Fruit fly (Drosophila melanogaster): ENCODE measurements around the gene mio.

mio gene

DNA sequence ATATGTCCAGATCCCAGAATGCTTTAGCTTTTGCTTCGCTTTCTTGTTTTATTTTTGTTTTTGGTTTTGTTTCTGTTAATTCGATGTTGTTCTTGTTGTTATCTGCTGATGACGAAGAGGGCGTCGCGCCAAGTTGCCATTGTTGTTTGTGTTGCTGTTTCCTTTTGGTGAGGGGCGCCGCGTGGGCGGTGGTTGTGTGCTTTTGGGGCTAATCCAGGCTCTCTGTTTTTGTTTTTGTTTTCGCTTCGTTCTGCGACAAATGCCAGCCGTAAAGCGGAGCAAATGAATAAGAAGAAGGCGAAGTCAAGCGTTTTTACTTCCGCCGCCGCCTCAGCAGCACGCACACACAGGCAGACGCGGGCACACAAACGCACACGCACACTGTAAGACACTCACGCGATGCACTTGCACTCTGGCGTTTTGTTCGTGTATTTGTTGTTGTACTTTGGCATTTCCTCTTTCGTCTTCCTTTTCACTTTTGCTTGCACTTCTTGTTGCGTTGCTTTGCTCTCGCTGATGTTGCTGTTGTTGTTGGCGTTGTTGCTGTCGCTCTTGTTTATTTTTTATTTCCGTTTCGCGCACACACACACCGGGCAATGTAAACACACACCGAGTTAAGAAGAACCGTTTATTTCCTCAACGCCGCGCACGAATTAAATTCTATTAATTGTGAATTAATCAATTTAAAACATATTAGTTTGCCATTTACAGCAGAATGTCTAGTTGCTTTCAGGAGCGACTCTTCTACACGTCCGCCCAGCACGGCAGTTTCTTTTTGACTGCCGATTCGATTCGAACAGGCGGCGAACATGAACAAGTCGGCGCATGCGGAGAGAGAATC lies 38.9 kb upstream of the mio start, which contains the start of gene aop:
TSS of gene aop (minus strand) at position 786 of the 841 bp plus-strand sequence.
- TF ChIP-seq ttk (optimal IDR thresholded peaks at IDR 0.05), result no peak
- TF ChIP-seq psq (optimal IDR thresholded peaks at IDR 0.05), result no peak
- TF ChIP-seq h (optimal IDR thresholded peaks at IDR 0.05), result no peak
- no peak for TF ChIP-seq Sin3A (optimal IDR thresholded peaks at IDR 0.05)
- TF ChIP-seq insv (optimal IDR thresholded peaks at IDR 0.05), result no peak
- TF ChIP-seq Myc (optimal IDR thresholded peaks at IDR 0.05), result no peak

DNA sequence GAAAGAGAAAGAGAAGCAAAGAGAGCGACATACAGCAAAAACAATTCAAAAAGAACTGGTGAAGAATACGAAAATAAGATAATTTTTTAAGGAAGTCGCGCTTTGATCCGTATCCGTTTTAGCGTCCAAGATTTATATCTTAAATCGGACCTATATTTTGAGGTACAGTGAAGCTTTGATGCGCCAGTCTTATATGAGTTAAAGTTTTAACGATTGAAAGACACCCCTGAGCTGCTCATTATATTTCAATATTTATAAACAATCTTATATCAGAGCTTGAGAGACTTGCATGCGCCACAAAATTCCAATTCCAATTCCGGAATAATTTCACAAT lies 38.3 kb upstream of the mio start:
- no peak for TF ChIP-seq Sin3A (optimal IDR thresholded peaks at IDR 0.05)
- no peak for TF ChIP-seq insv (optimal IDR thresholded peaks at IDR 0.05)
- TF ChIP-seq h (optimal IDR thresholded peaks at IDR 0.05), result no peak
- no peak for TF ChIP-seq psq (optimal IDR thresholded peaks at IDR 0.05)
- no peak for TF ChIP-seq ttk (optimal IDR thresholded peaks at IDR 0.05)

DNA sequence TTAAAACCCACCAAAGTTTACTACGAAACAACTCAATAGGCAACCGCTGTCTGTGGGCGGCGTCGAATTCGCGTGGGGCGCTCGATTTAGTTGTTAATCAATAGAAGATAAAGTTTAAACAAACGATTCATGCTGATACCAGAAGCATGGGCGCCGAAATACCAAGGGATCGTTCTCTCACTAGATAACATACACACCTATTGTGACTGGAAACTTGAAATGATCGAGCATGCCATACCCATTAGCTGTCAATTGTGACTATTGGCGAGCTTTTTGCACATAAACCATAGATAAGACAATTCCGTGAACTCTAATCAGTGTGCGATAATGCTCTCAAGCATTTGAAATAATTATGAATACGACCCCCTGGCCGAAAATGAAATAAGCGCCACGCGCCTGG lies 37.7 kb upstream of the mio start:
- no peak for TF ChIP-seq insv (optimal IDR thresholded peaks at IDR 0.05)
- no peak for TF ChIP-seq h (optimal IDR thresholded peaks at IDR 0.05)
- TF ChIP-seq psq (optimal IDR thresholded peaks at IDR 0.05), result no peak
- no peak for TF ChIP-seq ttk (optimal IDR thresholded peaks at IDR 0.05)
- no peak for TF ChIP-seq Myc (optimal IDR thresholded peaks at IDR 0.05)
- no peak for TF ChIP-seq Sin3A (optimal IDR thresholded peaks at IDR 0.05)

DNA sequence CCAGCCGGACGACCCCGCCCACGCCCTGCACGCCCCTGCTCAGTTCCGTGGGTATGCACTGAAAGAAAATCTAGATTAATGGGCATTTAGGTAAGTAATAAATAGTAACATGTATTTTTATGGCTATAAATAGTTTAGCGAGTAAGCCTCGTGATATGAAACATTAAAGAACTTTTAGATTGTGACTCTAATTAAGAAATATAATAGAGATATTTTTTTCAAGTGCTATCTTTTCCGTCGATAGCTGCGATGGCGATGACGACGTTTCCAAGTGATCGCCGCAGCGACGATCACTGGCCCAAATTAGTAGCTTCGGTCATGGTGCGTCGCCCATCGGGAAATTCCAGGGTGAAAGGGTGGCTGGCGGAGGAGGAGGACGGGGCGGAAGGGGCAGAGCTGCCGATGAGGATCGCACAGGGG lies 37.0 kb upstream of the mio start:
- no peak for TF ChIP-seq Sin3A (optimal IDR thresholded peaks at IDR 0.05)
- no peak for TF ChIP-seq psq (optimal IDR thresholded peaks at IDR 0.05)
- no peak for TF ChIP-seq insv (optimal IDR thresholded peaks at IDR 0.05)
- TF ChIP-seq ttk (optimal IDR thresholded peaks at IDR 0.05), result no peak
- TF ChIP-seq h (optimal IDR thresholded peaks at IDR 0.05), result no peak
- TF ChIP-seq Myc (optimal IDR thresholded peaks at IDR 0.05), result no peak

DNA sequence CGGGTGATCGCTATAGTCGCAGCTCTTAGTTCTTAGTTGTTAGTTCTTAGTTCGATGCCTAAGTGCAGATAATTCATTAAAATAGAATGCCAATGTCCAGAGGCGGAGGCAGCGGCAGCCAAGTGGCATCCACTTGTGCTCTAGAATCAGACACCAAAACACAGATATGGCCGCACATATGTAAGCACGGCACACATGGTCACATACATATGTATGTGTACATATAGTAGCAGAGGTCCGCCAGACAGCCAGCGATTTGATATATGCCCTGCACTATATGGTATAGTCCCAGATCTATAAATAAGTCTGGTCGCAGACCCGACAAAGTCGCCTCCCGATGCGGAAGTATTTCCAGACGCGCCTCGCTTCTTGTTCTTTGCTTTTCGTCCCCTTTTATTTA lies 36.4 kb upstream of the mio start:
- TF ChIP-seq Sin3A (optimal IDR thresholded peaks at IDR 0.05) (no peak), ttk (optimal IDR thresholded peaks at IDR 0.05) (no peak), insv (optimal IDR thresholded peaks at IDR 0.05) (no peak), Myc (optimal IDR thresholded peaks at IDR 0.05) (no peak), h (optimal IDR thresholded peaks at IDR 0.05) (no peak), psq (optimal IDR thresholded peaks at IDR 0.05) (no peak)

DNA sequence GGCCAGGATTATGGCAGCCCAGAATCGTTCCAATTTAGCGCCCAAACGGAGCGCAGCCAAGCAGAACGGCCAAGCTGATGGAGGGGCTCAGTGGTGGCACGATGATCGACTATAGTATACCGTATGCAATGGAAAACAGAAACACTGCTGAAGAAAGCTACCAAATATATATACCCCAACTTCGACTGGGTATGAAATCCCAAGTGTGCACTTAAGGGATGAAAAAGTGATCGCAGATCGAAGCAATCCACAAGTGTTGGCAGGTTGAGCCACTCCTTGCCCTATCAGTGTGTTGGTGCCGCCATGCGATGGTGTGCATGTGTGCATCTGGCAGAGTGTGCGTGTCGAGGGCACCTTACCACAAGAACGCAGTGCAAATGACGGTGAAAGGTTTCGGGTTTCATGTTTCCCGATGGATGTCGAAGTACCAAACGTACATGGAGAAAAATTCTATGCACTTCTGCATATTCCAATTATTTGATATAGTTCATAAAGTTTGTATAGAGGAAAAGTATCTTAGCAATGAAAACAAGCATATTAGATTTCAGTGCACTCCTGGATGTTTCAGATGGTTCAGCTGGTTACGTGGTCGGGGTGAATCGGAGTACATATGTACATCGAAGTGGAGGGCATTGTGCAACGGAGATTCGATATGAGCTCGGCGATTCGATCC lies 35.0 kb upstream of the mio start:
- TF ChIP-seq h (optimal IDR thresholded peaks at IDR 0.05), result no peak
- no peak for TF ChIP-seq ttk (optimal IDR thresholded peaks at IDR 0.05)
- no peak for TF ChIP-seq Myc (optimal IDR thresholded peaks at IDR 0.05)
- TF ChIP-seq insv (optimal IDR thresholded peaks at IDR 0.05), result no peak
- TF ChIP-seq psq (optimal IDR thresholded peaks at IDR 0.05), result no peak
- no peak for TF ChIP-seq Sin3A (optimal IDR thresholded peaks at IDR 0.05)

DNA sequence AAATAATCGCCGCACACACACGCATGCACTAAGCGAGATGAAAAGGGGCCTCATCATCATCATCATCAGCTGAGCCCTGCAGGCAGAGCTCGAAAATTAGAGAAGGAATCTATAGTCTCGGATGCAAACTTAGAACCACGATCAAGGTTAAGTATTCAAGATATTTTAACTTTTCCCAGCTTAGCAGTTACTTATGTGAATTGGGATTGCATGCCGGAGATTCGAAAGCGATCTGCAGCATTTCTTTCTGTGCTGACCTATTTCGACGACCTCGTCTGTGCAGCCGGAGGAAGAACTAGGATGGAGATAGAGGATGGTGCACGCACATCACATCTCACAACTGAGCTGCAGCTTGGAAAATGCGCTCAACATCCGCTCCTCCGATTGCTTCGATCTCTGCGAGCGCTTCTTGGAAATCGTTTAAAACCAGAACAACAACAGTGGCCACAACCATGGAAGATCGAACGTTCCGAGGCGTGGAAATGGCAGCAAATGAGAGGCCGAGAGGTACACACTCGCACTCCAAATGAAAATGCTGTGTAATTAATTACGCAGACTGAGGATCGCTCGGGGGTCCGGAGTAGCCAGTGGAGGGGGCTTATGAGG lies 34.3 kb upstream of the mio start:
- TF ChIP-seq Myc (optimal IDR thresholded peaks at IDR 0.05), result no peak
- TF ChIP-seq insv (optimal IDR thresholded peaks at IDR 0.05), result no peak

DNA sequence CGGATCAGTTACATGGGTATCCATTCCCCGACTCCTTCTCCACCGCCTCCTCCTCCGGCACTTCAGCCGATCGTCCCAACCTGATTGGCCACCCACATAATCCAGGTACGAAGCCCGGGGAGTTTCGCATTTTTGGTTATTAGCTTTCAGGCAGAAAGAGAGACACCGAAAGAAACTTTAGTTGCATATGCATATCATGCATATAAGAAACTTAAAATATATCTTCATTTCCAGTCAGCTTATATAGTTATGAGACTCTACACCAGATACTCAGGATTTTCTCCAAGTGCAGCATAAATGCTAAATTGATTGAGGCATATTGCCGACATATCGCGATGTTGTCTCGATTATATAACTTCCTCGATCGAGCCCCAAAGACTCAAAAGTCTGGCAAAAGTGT lies 33.0 kb upstream of the mio start:
- TF ChIP-seq h (optimal IDR thresholded peaks at IDR 0.05), result no peak
- no peak for TF ChIP-seq insv (optimal IDR thresholded peaks at IDR 0.05)
- TF ChIP-seq Myc (optimal IDR thresholded peaks at IDR 0.05), result no peak
- no peak for TF ChIP-seq ttk (optimal IDR thresholded peaks at IDR 0.05)
- no peak for TF ChIP-seq Sin3A (optimal IDR thresholded peaks at IDR 0.05)
- no peak for TF ChIP-seq psq (optimal IDR thresholded peaks at IDR 0.05)

DNA sequence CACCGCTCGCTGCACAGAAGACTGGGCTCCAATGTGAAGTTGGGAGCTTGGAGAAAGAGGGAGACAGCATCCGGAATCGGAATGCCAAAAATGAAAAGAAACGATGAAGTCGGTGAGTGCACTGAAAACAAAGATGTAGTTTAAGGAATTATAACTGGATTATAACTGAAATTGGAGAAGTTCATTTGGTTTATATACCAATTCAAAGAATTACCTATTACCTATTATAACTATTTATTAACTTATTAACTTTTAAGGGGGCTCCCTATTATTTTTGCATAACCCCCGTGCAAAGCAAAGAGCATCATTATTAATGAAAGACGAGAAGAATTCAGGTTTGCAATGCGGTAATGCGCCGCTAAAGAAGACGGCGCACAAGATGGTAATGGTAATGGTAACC lies 32.4 kb upstream of the mio start:
- TF ChIP-seq Myc (optimal IDR thresholded peaks at IDR 0.05) (no peak), h (optimal IDR thresholded peaks at IDR 0.05) (no peak), ttk (optimal IDR thresholded peaks at IDR 0.05) (no peak), psq (optimal IDR thresholded peaks at IDR 0.05) (no peak), insv (optimal IDR thresholded peaks at IDR 0.05) (no peak), Sin3A (optimal IDR thresholded peaks at IDR 0.05) (no peak)

DNA sequence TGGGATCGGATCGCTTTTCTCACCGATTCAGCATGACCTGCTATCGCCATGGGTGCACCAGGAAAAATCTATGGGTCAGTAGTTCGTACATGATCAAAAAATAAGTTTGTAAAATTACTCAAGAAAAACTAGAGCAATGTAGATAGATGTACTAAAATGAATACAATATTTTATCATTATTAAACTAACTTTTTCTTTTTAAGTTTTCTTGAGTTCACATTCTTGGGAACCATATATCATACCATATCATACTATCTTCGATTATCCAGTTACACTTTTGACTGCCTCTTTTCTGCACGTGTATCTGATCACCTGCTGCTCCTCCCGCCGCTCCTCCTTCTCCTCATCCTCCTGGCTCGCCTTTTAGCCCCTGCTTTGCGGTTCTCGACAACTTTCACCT lies 31.7 kb upstream of the mio start:
- TF ChIP-seq h (optimal IDR thresholded peaks at IDR 0.05), result no peak
- no peak for TF ChIP-seq Myc (optimal IDR thresholded peaks at IDR 0.05)
- TF ChIP-seq psq (optimal IDR thresholded peaks at IDR 0.05), result no peak
- TF ChIP-seq insv (optimal IDR thresholded peaks at IDR 0.05), result no peak
- TF ChIP-seq ttk (optimal IDR thresholded peaks at IDR 0.05), result no peak
- no peak for TF ChIP-seq Sin3A (optimal IDR thresholded peaks at IDR 0.05)

DNA sequence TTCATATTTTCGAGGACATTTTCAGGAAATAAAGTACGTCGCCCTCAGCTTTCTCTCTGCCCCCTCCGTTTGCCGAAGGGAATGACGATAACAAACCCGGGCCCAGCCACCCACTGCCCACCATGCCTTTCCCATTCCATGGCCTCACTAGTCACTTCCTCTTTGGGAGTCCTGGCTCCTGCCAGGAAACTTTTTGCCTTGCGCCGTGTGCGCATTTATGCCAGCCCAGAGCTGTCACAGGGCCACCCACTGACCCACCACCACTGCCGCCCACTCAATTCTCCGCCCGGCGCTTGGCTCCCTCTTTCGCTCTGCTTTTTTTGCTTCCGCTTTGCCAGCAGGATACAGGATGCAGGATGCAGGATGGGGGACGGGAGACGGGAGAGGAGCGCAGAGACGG lies 29.7 kb upstream of the mio start:
- TF ChIP-seq Sin3A (optimal IDR thresholded peaks at IDR 0.05) (no peak), insv (optimal IDR thresholded peaks at IDR 0.05) (no peak), ttk (optimal IDR thresholded peaks at IDR 0.05) (no peak)

DNA sequence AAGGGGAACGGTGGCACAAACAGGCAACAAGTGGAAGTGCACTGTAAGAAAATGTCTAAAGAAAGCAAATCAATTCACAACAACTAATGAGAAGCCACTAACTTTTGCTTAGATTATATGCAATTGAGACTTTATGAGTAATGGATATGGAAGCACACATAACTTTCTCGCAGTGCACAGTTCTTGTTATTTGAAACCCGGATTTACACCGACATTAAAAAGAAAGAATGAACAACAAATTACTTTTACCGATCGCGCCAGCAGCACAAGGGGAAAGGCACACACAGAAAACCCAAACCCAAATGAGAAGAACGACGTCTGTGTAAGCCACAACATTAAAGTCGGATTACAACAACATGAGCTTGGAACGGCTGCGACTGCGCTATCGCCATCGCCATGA lies 28.0 kb upstream of the mio start:
- TF ChIP-seq h (optimal IDR thresholded peaks at IDR 0.05), result no peak
- no peak for TF ChIP-seq ttk (optimal IDR thresholded peaks at IDR 0.05)
- no peak for TF ChIP-seq psq (optimal IDR thresholded peaks at IDR 0.05)
- TF ChIP-seq Myc (optimal IDR thresholded peaks at IDR 0.05), result no peak
- no peak for TF ChIP-seq insv (optimal IDR thresholded peaks at IDR 0.05)
- no peak for TF ChIP-seq Sin3A (optimal IDR thresholded peaks at IDR 0.05)
